Fruit fly (Drosophila melanogaster) whole organism, embryonic: ENCODE data around the gene CG33796.
A peak's percentile ranks its signal among the peaks of the same experiment; 100 is the strongest.

Experiments
- Abd-B ChIP-seq: fragments of 200-800 bp; sonication (Bioruptor generic); optimal IDR thresholded peaks from 2 replicates; lab custom pipeline; 2018; ENCODE audit warnings: missing biosample characterization, mild to moderate bottlenecking, missing genetic modification characterization, moderate library complexity
- Blimp-1 ChIP-seq: fragments of 200-800 bp; sonication (Bioruptor generic); optimal IDR thresholded peaks from 3 replicates; lab custom pipeline; 2018; ENCODE audit warnings: missing biosample characterization, missing genetic modification characterization, mild to moderate bottlenecking, moderate library complexity, missing genetic modification reagents
- CG10979 ChIP-seq: fragments of 200-800 bp; sonication (Bioruptor generic); optimal IDR thresholded peaks from 2 replicates; lab custom pipeline; 2018; ENCODE audit warnings: missing biosample characterization, mild to moderate bottlenecking, missing genetic modification characterization, moderate library complexity
- CG11723 ChIP-seq: fragments of 200-800 bp; sonication (Bioruptor generic); optimal IDR thresholded peaks from 2 replicates; lab custom pipeline; 2017; ENCODE audit warnings: missing biosample characterization, mild to moderate bottlenecking, missing genetic modification characterization
- CG12071 ChIP-seq: fragments of 200-800 bp; sonication (Bioruptor generic); optimal IDR thresholded peaks from 3 replicates; lab custom pipeline; 2018; ENCODE audit warnings: missing biosample characterization, mild to moderate bottlenecking, missing genetic modification characterization
- CG12155 ChIP-seq: fragments of 200-800 bp; sonication (Bioruptor generic); optimal IDR thresholded peaks from 3 replicates; lab custom pipeline; 2016; ENCODE audit warnings: missing biosample characterization, missing genetic modification characterization
- CG1233 ChIP-seq: fragments of 200-800 bp; sonication (Bioruptor generic); optimal IDR thresholded peaks from 4 replicates; lab custom pipeline; 2018; ENCODE audit warnings: missing biosample characterization, mild to moderate bottlenecking, missing genetic modification characterization
- CG15514 ChIP-seq: fragments of 200-800 bp; sonication (Bioruptor generic); optimal IDR thresholded peaks from 3 replicates; lab custom pipeline; 2017; ENCODE audit warnings: missing biosample characterization, missing genetic modification characterization, mild to moderate bottlenecking, moderate library complexity, missing genetic modification reagents
- CG16813 ChIP-seq: fragments of 200-800 bp; sonication (Bioruptor generic); IDR thresholded peaks from 3 replicates; pipeline ENCODE4 v1.3.6; 2022; ENCODE audit warnings: missing biosample characterization, missing genetic modification characterization; ENCODE audit not compliant: partially characterized antibody
- CG31441 ChIP-seq: fragments of 200-800 bp; sonication (Bioruptor generic); IDR thresholded peaks from 2 replicates; pipeline ENCODE4 v1.3.6; 2022; ENCODE audit warnings: missing biosample characterization, missing genetic modification characterization
- CG32772 ChIP-seq: fragments of 200-800 bp; sonication (Bioruptor generic); IDR thresholded peaks from 2 replicates; pipeline ENCODE4 v1.3.6; 2022; ENCODE audit warnings: missing biosample characterization, missing genetic modification characterization
- CG34224 ChIP-seq: fragments of 200-800 bp; sonication (Bioruptor generic); IDR thresholded peaks from 3 replicates; pipeline ENCODE4 v1.3.6; 2022; ENCODE audit warnings: missing biosample characterization, missing genetic modification characterization; ENCODE audit not compliant: partially characterized antibody
- CG34422 ChIP-seq: fragments of 200-800 bp; sonication (Bioruptor generic); IDR thresholded peaks from 3 replicates; pipeline ENCODE4 v1.3.6; 2022; ENCODE audit warnings: missing biosample characterization, missing genetic modification characterization
- CG3847 ChIP-seq: fragments of 200-800 bp; sonication (Bioruptor generic); IDR thresholded peaks from 2 replicates; pipeline ENCODE4 v1.3.6; 2022; ENCODE audit warnings: missing biosample characterization, missing genetic modification characterization
- CG42726 ChIP-seq: fragments of 200-800 bp; sonication (Bioruptor generic); IDR thresholded peaks from 2 replicates; pipeline ENCODE4 v1.3.6; 2022; ENCODE audit warnings: missing biosample characterization, missing genetic modification characterization; ENCODE audit not compliant: partially characterized antibody
- CG7372 ChIP-seq: fragments of 200-800 bp; sonication (Bioruptor generic); IDR thresholded peaks from 2 replicates; pipeline ENCODE4 v1.3.6; 2022; ENCODE audit warnings: missing biosample characterization, missing genetic modification characterization
- CG9727 ChIP-seq: fragments of 200-800 bp; sonication (Bioruptor generic); optimal IDR thresholded peaks from 3 replicates; lab custom pipeline; 2017; ENCODE audit warnings: missing biosample characterization, mild to moderate bottlenecking, missing genetic modification characterization
- CG9876 ChIP-seq: fragments of 200-800 bp; sonication (Bioruptor generic); optimal IDR thresholded peaks from 2 replicates; lab custom pipeline; 2016; ENCODE audit warnings: missing biosample characterization, missing genetic modification characterization
- Dad ChIP-seq: fragments of 200-800 bp; sonication (Bioruptor generic); optimal IDR thresholded peaks from 3 replicates; lab custom pipeline; 2016; ENCODE audit warnings: missing biosample characterization, missing genetic modification characterization
- Elba2 ChIP-seq: fragments of 200-800 bp; sonication (Bioruptor generic); optimal IDR thresholded peaks from 3 replicates; lab custom pipeline; 2016; ENCODE audit warnings: missing biosample characterization, missing genetic modification characterization
- Hsf ChIP-seq: fragments of 200-800 bp; sonication (Bioruptor generic); optimal IDR thresholded peaks from 3 replicates; lab custom pipeline; 2016; ENCODE audit warnings: missing biosample characterization, missing genetic modification characterization
- Lpt ChIP-seq: fragments of >200 bp; optimal IDR thresholded peaks from 2 replicates; lab custom pipeline; 2018; ENCODE audit warnings: missing biosample characterization, missing genetic modification characterization
- Mes4 ChIP-seq: fragments of 200-800 bp; sonication (Bioruptor generic); optimal IDR thresholded peaks from 2 replicates; lab custom pipeline; 2016; ENCODE audit warnings: missing biosample characterization, missing genetic modification characterization
- NC2α ChIP-seq: fragments of 200-800 bp; sonication (Bioruptor generic); optimal IDR thresholded peaks from 2 replicates; lab custom pipeline; 2016; ENCODE audit warnings: missing biosample characterization, missing genetic modification characterization
- Pdp1 ChIP-seq, 2 experiments: fragments of 200-800 bp; sonication (Bioruptor generic); optimal IDR thresholded peaks; 3 replicates each; lab custom pipeline; 2016; ENCODE audit warnings: missing biosample characterization in 2 of 2, missing genetic modification characterization in 2 of 2, mild to moderate bottlenecking in 1 of 2, moderate library complexity in 1 of 2
- Sox100B ChIP-seq: fragments of 200-800 bp; sonication (Bioruptor generic); optimal IDR thresholded peaks from 3 replicates; lab custom pipeline; 2018; ENCODE audit warnings: missing biosample characterization, mild to moderate bottlenecking, missing genetic modification characterization
- Vsx1 ChIP-seq: fragments of 200-800 bp; sonication (Bioruptor generic); optimal IDR thresholded peaks from 2 replicates; lab custom pipeline; 2017; ENCODE audit warnings: missing biosample characterization, mild to moderate bottlenecking, missing genetic modification characterization, missing genetic modification reagents
- al ChIP-seq: fragments of 200-800 bp; sonication (Bioruptor generic); IDR thresholded peaks from 2 replicates; pipeline ENCODE4 v1.3.6; 2022; ENCODE audit warnings: missing biosample characterization, missing genetic modification characterization
- chif ChIP-seq, 2 experiments: fragments of 200-800 bp; sonication (Bioruptor generic); optimal IDR thresholded peaks; 3 replicates each; lab custom pipeline; 2016; ENCODE audit warnings: missing biosample characterization in 2 of 2, missing genetic modification characterization in 2 of 2
- corto ChIP-seq: fragments of 200-800 bp; sonication (Bioruptor generic); optimal IDR thresholded peaks from 2 replicates; lab custom pipeline; 2016; ENCODE audit warnings: missing biosample characterization, mild to moderate bottlenecking, missing genetic modification characterization, moderate library complexity
- klu ChIP-seq: fragments of 200-800 bp; sonication (Bioruptor generic); IDR thresholded peaks from 2 replicates; pipeline ENCODE4 v1.3.6; 2022; ENCODE audit warnings: missing biosample characterization, missing genetic modification characterization
- lab ChIP-seq: fragments of 200-800 bp; sonication (Bioruptor generic); optimal IDR thresholded peaks from 3 replicates; lab custom pipeline; 2017; ENCODE audit warnings: missing biosample characterization, missing genetic modification characterization, mild to moderate bottlenecking, moderate library complexity, missing genetic modification reagents
- luna ChIP-seq: fragments of 200-800 bp; sonication (Bioruptor generic); optimal IDR thresholded peaks from 2 replicates; lab custom pipeline; 2016; ENCODE audit warnings: missing biosample characterization, missing genetic modification characterization
- pan ChIP-seq, 4 experiments: fragments of >200 bp in 3 of 4; fragments of 200-800 bp in 1 of 4; sonication (Bioruptor generic) in 1 of 4; optimal IDR thresholded peaks in 3 of 4; IDR thresholded peaks in 1 of 4; 2 replicates each; pipeline versions ENCODE4 v1.3.6 to Lab custom; 2017 to 2022; ENCODE audit warnings: missing biosample characterization in 2 of 4, missing genetic modification characterization in 2 of 4, mixed read lengths in 1 of 4
- pzg ChIP-seq: fragments of 200-800 bp; sonication (Bioruptor generic); optimal IDR thresholded peaks from 3 replicates; lab custom pipeline; 2018; ENCODE audit warnings: missing biosample characterization, mild to moderate bottlenecking, missing genetic modification characterization, moderate library complexity
- ro ChIP-seq: fragments of 200-800 bp; sonication (Bioruptor generic); IDR thresholded peaks from 2 replicates; pipeline ENCODE4 v1.3.6; 2022; ENCODE audit warnings: missing biosample characterization, missing genetic modification characterization
- tgo ChIP-seq: fragments of 200-800 bp; sonication (Bioruptor generic); IDR thresholded peaks from 3 replicates; pipeline ENCODE4 v1.3.6; 2022; ENCODE audit warnings: missing biosample characterization, missing genetic modification characterization
- twi ChIP-seq: fragments of 200-800 bp; optimal IDR thresholded peaks from 2 replicates; lab custom pipeline; 2019; ENCODE audit warnings: missing biosample characterization, mild to moderate bottlenecking, missing genetic modification characterization, moderate library complexity
- zf30C ChIP-seq: fragments of 200-800 bp; sonication (Bioruptor generic); optimal IDR thresholded peaks from 3 replicates; lab custom pipeline; 2018; ENCODE audit warnings: missing biosample characterization, mild to moderate bottlenecking, missing genetic modification characterization

Gene CG33796

dm6 chr3L:16131264-16132066 is 38.4 kb downstream of the CG33796 start, which contains the start of the genes Trs20 and elg1 (continued):
- peak; percentile 84 for TF ChIP-seq CG31441 (GFP tag; lab: Robert Waterston, UW)
- no peak for TF ChIP-seq Lpt
- TF ChIP-seq CG42726 (GFP tag; lab: Robert Waterston, UW), result no peak
- TF ChIP-seq klu (GFP tag; lab: Robert Waterston, UW), result no peak
- peak; percentile 53 for TF ChIP-seq CG9727 (GFP tag; lab: Kevin White, UChicago)
- TF ChIP-seq NC2α (GFP tag; lab: Kevin White, UChicago), result no peak
- TF ChIP-seq CG9876, result no peak
- no peak for TF ChIP-seq CG32772 (GFP tag; lab: Robert Waterston, UW)
- peak; percentile 49 for TF ChIP-seq twi (tag; lab: Kevin White, UChicago)
- no peak for TF ChIP-seq Abd-B
- TF ChIP-seq zf30C (GFP tag; lab: Kevin White, UChicago), result no peak
- TF ChIP-seq CG34422 (GFP tag; lab: Robert Waterston, UW), result peak; percentile 58; the same call in 2 of the 3 replicates
- TF ChIP-seq tgo (GFP tag; lab: Robert Waterston, UW), result peak; percentile 35; the same call in 1 of the 3 replicates
- peak; percentile 85 for TF ChIP-seq CG3847 (GFP tag; lab: Robert Waterston, UW)
- TF ChIP-seq Sox100B, result peak; percentile 71
- no peak for TF ChIP-seq CG12071 (GFP tag; lab: Kevin White, UChicago)
- no peak for TF ChIP-seq Mes4 (GFP tag; lab: Kevin White, UChicago)
- TF ChIP-seq corto (GFP tag; lab: Kevin White, UChicago), result peak; percentile 2
- no peak for TF ChIP-seq chif (GFP tag; optimal IDR thresholded peaks at IDR 0.05; lab: Kevin White, UChicago)
- no peak for TF ChIP-seq CG7372 (GFP tag; lab: Robert Waterston, UW)
- TF ChIP-seq CG16813 (GFP tag; lab: Robert Waterston, UW), result no peak
- peak; percentile 62 for TF ChIP-seq lab (GFP tag; lab: Kevin White, UChicago)
- peak; percentile 4 for TF ChIP-seq Elba2 (GFP tag; lab: Kevin White, UChicago)
- peak; percentile 65 for TF ChIP-seq CG10979 (tag; lab: Kevin White, UChicago)
- no peak for TF ChIP-seq pan (optimal IDR thresholded peaks at IDR 0.05; lab: Kevin White, UChicago)
- TF ChIP-seq pan (GFP tag; optimal IDR thresholded peaks at IDR 0.05 in 1 of 2, IDR thresholded peaks at IDR 0.05 in 1 of 2), result peak in 1 of 2 experiments; percentile 11
- TF ChIP-seq luna (GFP tag; lab: Kevin White, UChicago), result no peak
- TF ChIP-seq Vsx1 (GFP tag; lab: Kevin White, UChicago), result peak; percentile 59
- no peak for TF ChIP-seq Dad (GFP tag; lab: Kevin White, UChicago)
- TF ChIP-seq Blimp-1 (GFP tag; lab: Kevin White, UChicago), result no peak
- no peak for TF ChIP-seq CG11723
- peak; percentile 1 for TF ChIP-seq CG1233
- no peak for TF ChIP-seq Hsf
- TF ChIP-seq al (GFP tag; lab: Robert Waterston, UW), result peak; percentile 39; the same call in 1 of the 2 replicates
- TF ChIP-seq CG15514 (GFP tag; lab: Kevin White, UChicago), result peak; percentile 50
- TF ChIP-seq CG12155 (GFP tag; lab: Kevin White, UChicago), result peak; percentile 19
- peak in 1 of 2 experiments; percentile 5 for TF ChIP-seq Pdp1 (GFP tag; optimal IDR thresholded peaks at IDR 0.05; lab: Kevin White, UChicago)
- no peak for TF ChIP-seq CG34224 (GFP tag; lab: Robert Waterston, UW)
- no peak for TF ChIP-seq ro (GFP tag; lab: Robert Waterston, UW)
- TF ChIP-seq pzg (GFP tag; lab: Kevin White, UChicago), result peak; percentile 46
